Fruit fly (Drosophila melanogaster): ENCODE results near the gene Zwilch.

Zwilch gene

dm6 chr3R:31213227-31213626, at the start of gene Zwilch, which contains the start of gene CG1542:
Gene Zwilch (minus strand): TSS chr3R:31213376.
Gene CG1542 (plus strand): TSS chr3R:31213458.
- TF ChIP-seq pan (optimal IDR thresholded peaks at IDR 0.05) = no peak
- no peak for TF ChIP-seq EcR (GFP tag; optimal IDR thresholded peaks at IDR 0.05)
- no peak for TF ChIP-seq usp (GFP tag; optimal IDR thresholded peaks at IDR 0.05)
- TF ChIP-seq psq (optimal IDR thresholded peaks at IDR 0.05) = no peak
- TF ChIP-seq CG8478 (optimal IDR thresholded peaks at IDR 0.05) = no peak
- no peak for TF ChIP-seq Dll (optimal IDR thresholded peaks at IDR 0.05)

DNA sequence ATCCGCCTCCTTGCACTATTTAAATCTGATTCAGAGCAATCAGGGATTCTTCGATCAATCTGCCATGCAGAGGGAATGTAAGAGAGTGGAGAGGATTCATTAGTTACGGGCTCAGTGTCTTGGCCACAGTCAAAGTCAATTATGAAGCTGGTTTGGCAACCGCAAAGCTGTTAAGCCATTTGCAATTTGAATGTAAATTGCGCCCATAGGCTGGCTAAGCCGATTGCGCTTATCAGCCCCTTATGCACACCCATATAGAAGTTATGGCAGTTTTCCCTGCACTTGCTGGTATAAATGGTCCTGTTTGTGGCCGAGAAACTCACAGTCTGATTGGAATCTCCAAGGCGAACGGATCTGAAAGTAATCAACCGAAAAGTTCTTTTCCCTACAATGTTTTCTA, 49.1 kb upstream of the Zwilch start, which contains the start of gene CAH5:
TSS of gene CAH5 (plus strand) at position 301 of the 400 bp plus-strand sequence.
- TF ChIP-seq psq (optimal IDR thresholded peaks at IDR 0.05) (no peak), CG8478 (optimal IDR thresholded peaks at IDR 0.05) (no peak), usp (GFP tag; optimal IDR thresholded peaks at IDR 0.05) (no peak)

- no peak for TF ChIP-seq EcR (GFP tag; optimal IDR thresholded peaks at IDR 0.05)
- TF ChIP-seq psq (optimal IDR thresholded peaks at IDR 0.05) = no peak
- TF ChIP-seq Dll (optimal IDR thresholded peaks at IDR 0.05) = no peak
- no peak for TF ChIP-seq CG8478 (optimal IDR thresholded peaks at IDR 0.05)
- TF ChIP-seq usp (GFP tag; optimal IDR thresholded peaks at IDR 0.05) = no peak
- TF ChIP-seq pan (optimal IDR thresholded peaks at IDR 0.05) = no peak
Observed at dm6 chr3R:31259947-31260346, 46.8 kb upstream of the Zwilch start, which contains the start of gene CAH16. Gene CAH16 (plus strand): TSS chr3R:31260247.

dm6 chr3R:31257299-31257698, 44.1 kb upstream of the Zwilch start, which contains the start of gene CAH6:
Gene CAH6 (plus strand): TSS chr3R:31257599.
- TF ChIP-seq psq (optimal IDR thresholded peaks at IDR 0.05) = no peak
- no peak for TF ChIP-seq CG8478 (optimal IDR thresholded peaks at IDR 0.05)
- no peak for TF ChIP-seq pan (optimal IDR thresholded peaks at IDR 0.05)
- no peak for TF ChIP-seq usp (GFP tag; optimal IDR thresholded peaks at IDR 0.05)
- TF ChIP-seq Dll (optimal IDR thresholded peaks at IDR 0.05) = no peak
- TF ChIP-seq EcR (GFP tag; optimal IDR thresholded peaks at IDR 0.05) = no peak

DNA sequence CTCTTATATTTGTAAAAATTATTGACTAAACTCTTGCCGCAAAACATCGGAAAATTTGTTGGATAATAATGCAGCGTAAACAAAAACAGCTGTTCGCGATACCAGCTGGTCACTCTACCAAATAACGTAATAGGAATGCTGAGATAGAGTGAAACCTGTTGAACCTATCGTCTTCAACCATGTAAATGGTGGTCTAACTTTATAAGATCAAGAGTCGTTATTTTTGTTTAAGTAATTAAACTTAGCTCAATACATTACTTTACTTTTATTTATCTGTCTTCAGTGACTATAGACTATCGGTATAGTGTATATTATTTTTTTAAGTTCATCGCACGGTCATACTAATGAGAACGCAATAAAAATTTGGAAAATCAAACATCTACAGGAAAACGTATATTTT, 41.6 kb upstream of the Zwilch start, which contains the start of the genes CG1750 and spn-F:
TSS of gene CG1750 (minus strand) at position 93 of the 400 bp plus-strand sequence.
TSS of gene spn-F (plus strand) at position 320 of the 400 bp plus-strand sequence.
- no peak for TF ChIP-seq Dll (optimal IDR thresholded peaks at IDR 0.05)
- no peak for TF ChIP-seq psq (optimal IDR thresholded peaks at IDR 0.05)
- no peak for TF ChIP-seq CG8478 (optimal IDR thresholded peaks at IDR 0.05)
- no peak for TF ChIP-seq pan (optimal IDR thresholded peaks at IDR 0.05)
- TF ChIP-seq EcR (GFP tag; optimal IDR thresholded peaks at IDR 0.05) = no peak
- TF ChIP-seq usp (GFP tag; optimal IDR thresholded peaks at IDR 0.05) = no peak

DNA sequence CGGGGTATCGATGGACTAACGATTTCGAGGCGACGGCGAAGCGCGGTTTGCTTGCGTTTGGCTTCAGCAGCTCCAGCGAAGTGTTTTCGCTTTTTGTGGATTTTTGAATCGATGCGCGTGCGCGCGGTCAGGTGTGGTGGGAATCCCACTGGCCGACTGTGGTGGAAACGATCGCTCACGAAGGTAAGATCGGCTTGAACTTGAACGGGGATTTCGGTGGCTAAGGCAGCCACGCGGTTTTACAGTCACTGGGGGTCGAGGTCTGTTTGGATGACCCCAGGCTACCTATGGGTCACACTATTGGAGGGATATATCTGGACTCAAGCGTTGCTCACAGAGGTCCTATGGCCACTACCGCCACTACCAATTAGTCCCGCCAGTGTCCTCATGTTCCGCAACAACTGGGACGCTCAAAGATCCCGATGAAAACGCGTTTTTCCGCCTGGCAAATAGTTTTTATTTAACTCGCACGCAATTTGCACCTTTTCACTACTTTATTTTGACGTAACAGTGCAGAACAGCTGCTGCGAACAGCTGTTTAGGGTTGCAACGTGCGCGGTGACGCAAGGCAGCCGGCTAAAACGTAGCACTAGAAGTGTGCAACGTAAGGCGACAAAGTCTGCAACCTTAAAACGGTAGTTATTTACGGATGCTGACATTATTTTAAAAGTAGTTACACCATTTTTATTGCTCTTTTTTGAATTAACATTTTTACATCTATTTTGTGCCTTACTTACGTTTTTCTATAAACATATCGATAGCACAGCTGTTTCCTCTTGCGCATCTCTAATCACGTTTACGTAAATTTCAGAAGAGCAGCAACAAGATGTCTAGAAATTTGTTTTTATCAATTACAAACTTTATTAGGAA, 39.2 kb upstream of the Zwilch start, which contains the start of the genes qless and mRpL32:
TSS of gene qless (minus strand) at position 516 of the 870 bp plus-strand sequence.
TSS of gene mRpL32 (plus strand) at position 780 of the 870 bp plus-strand sequence.
- TF ChIP-seq psq (optimal IDR thresholded peaks at IDR 0.05) (no peak), EcR (GFP tag; optimal IDR thresholded peaks at IDR 0.05) (no peak), usp (GFP tag; optimal IDR thresholded peaks at IDR 0.05) (no peak), Dll (optimal IDR thresholded peaks at IDR 0.05) (no peak), pan (optimal IDR thresholded peaks at IDR 0.05) (no peak), CG8478 (optimal IDR thresholded peaks at IDR 0.05) (no peak)

DNA sequence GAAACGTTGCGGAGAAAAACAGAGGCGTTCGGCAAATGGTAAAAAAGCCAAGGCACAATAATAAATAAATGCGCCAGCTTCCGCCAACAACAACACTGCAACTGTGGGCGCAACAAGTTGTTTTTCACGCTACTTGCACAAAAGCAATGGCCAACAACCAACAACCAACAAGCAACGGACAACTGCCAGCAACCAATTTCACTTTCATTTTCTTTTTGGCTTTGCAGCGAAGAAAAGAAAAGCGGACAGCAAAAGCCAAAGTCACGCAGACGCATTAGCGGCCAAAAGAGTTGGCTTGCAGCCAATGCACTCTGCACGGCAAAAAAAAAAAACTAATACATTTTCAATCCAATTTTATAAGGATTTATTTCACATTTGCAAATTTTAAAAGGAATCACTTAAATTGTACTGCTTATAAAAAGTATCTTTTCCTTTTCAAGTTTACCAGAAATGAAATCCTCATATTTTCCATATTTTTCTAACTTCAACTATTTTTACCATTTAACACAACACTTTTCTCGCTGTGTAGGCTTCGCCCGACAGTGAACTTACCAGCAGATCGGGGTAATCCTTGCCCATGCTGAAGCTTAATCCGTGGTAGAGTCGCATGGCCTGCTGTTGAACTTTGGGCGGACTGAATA, 38.1 kb upstream of the Zwilch start:
- peak in 1 of 2 experiments; percentile 18 for TF ChIP-seq EcR (GFP tag; optimal IDR thresholded peaks at IDR 0.05)
- no peak for TF ChIP-seq usp (GFP tag; optimal IDR thresholded peaks at IDR 0.05)

dm6 chr3R:31250426-31251034, 37.4 kb upstream of the Zwilch start:
- TF ChIP-seq pan (optimal IDR thresholded peaks at IDR 0.05) (no peak), Dll (optimal IDR thresholded peaks at IDR 0.05) (no peak), psq (optimal IDR thresholded peaks at IDR 0.05) (no peak), CG8478 (optimal IDR thresholded peaks at IDR 0.05) (no peak), EcR (GFP tag; optimal IDR thresholded peaks at IDR 0.05) (no peak), usp (GFP tag; optimal IDR thresholded peaks at IDR 0.05) (no peak)

DNA sequence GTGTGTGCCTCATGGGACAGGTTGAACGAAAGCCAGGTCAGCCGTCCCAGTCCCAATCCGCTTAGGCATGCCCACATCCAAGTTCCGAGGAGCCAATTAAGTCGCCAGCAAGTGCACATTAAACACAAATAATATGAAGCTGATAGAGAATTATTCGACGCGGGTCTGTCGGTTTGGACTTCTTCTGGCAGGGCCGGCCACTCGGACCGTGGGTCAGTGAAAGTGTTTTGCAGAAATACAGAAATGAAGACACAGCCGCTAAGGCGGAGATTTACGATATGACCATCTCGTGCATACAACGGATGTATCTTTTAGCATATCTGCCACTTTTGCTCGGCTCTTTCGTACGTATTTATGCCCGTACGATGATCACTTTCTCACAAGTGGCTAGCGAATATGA, 35.1 kb upstream of the Zwilch start:
- TF ChIP-seq psq (optimal IDR thresholded peaks at IDR 0.05) (no peak), Dll (optimal IDR thresholded peaks at IDR 0.05) (no peak), EcR (GFP tag; optimal IDR thresholded peaks at IDR 0.05) (no peak), usp (GFP tag; optimal IDR thresholded peaks at IDR 0.05) (no peak), CG8478 (optimal IDR thresholded peaks at IDR 0.05) (no peak), pan (optimal IDR thresholded peaks at IDR 0.05) (no peak)

DNA sequence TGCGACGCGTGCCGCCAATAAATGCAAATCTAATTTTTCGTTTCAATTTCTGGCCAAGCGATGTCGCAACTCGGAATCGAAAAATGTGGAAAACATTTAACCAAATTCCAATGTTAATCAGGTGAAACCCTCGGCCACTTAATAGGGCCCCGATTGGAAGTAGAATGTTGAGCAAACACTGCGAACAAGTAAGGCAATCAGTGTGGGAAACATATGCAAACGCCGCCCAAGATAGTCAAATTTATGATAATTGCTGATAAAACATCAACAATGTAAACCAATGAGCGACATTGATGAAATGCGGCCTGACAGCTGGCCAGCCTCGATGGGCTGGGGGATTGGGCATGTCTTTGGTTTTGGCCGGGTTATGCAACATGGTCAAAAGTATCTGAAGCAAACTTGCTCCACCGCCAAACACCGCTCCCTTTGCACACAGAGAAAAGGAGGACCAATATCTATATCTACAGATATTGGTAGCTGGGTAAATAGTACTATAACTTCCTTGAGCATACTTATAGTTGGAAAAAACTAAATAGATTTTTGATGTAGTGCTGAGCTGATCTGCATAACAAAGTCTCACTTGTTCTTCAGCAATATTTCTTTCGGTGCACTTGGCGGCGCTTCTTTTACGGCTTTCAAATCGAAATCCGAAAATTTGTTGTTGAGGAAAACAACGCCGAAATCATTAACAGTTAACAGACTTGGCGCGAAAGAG, 34.3 kb upstream of the Zwilch start:
- no peak for TF ChIP-seq EcR (GFP tag; optimal IDR thresholded peaks at IDR 0.05)
- no peak for TF ChIP-seq usp (GFP tag; optimal IDR thresholded peaks at IDR 0.05)
- TF ChIP-seq CG8478 (optimal IDR thresholded peaks at IDR 0.05) = no peak
- TF ChIP-seq pan (optimal IDR thresholded peaks at IDR 0.05) = no peak
- TF ChIP-seq Dll (optimal IDR thresholded peaks at IDR 0.05) = no peak
- TF ChIP-seq psq (optimal IDR thresholded peaks at IDR 0.05) = no peak

- no peak for TF ChIP-seq psq (optimal IDR thresholded peaks at IDR 0.05)
- TF ChIP-seq EcR (GFP tag; optimal IDR thresholded peaks at IDR 0.05) = no peak
- no peak for TF ChIP-seq pan (optimal IDR thresholded peaks at IDR 0.05)
- no peak for TF ChIP-seq usp (GFP tag; optimal IDR thresholded peaks at IDR 0.05)
- TF ChIP-seq Dll (optimal IDR thresholded peaks at IDR 0.05) = no peak
- TF ChIP-seq CG8478 (optimal IDR thresholded peaks at IDR 0.05) = no peak
Observed at dm6 chr3R:31245785-31246184, 32.6 kb upstream of the Zwilch start.
